Fruit fly (Drosophila melanogaster): ENCODE results near the gene CG15254.

The CG15254 gene

dm6 chr2L:15611669-15612308 is 2.8 kb downstream of the CG15254 start, which contains the start of gene CG15255:
TSS of gene CG15255 (minus strand) at chr2L:15611719.
- no peak for TF ChIP-seq usp (GFP tag; optimal IDR thresholded peaks at IDR 0.05)
- TF ChIP-seq Rel (GFP tag; optimal IDR thresholded peaks at IDR 0.05): no peak
- TF ChIP-seq Rel (tag; optimal IDR thresholded peaks at IDR 0.05): peak; percentile 93
- TF ChIP-seq h (GFP tag; optimal IDR thresholded peaks at IDR 0.05): peak; percentile 35

- TF ChIP-seq Jra (GFP tag; optimal IDR thresholded peaks at IDR 0.05): no peak
- TF ChIP-seq CG32264 (GFP tag; optimal IDR thresholded peaks at IDR 0.05): no peak
- peak; percentile 84 for TF ChIP-seq Vsx2 (GFP tag; optimal IDR thresholded peaks at IDR 0.05; ENCODE audit: partially characterized antibody)
- no peak for TF ChIP-seq OdsH (GFP tag; optimal IDR thresholded peaks at IDR 0.05)
- TF ChIP-seq rgr (GFP tag; optimal IDR thresholded peaks at IDR 0.05): no peak
- TF ChIP-seq Hr83 (GFP tag; optimal IDR thresholded peaks at IDR 0.05; ENCODE audit: poor library complexity, severe bottlenecking): no peak
- TF ChIP-seq Myc (optimal IDR thresholded peaks at IDR 0.05): peak; percentile 24
Observed at dm6 chr2L:15609139-15609538, 5.5 kb downstream of the CG15254 start.
